Worm (Caenorhabditis elegans) whole organism, young adult: ENCODE results near the gene F09A5.2.

Source experiments
- B0019.2 ChIP-seq: fragments of 200-800 bp; sonication (Bioruptor generic); conservative IDR thresholded peaks from 2 replicates; pipeline ENCODE4 v1.3.6; 2022; ENCODE audit warnings: missing genetic modification reagents, missing genetic modification characterization, missing compliant biosample characterization
- B0336.3 ChIP-seq: fragments of 200-800 bp; sonication (Bioruptor generic); IDR thresholded peaks from 2 replicates; pipeline ENCODE4 v1.3.6; 2022; ENCODE audit warnings: missing genetic modification characterization, missing compliant biosample characterization
- C06A6.2 ChIP-seq: fragments of 200-800 bp; sonication (Bioruptor generic); conservative IDR thresholded peaks from 2 replicates; pipeline ENCODE4 v1.3.6; 2022; ENCODE audit warnings: missing genetic modification characterization, missing compliant biosample characterization
- F22D6.2 ChIP-seq: sonication (generic microtip); optimal IDR thresholded peaks from 2 replicates; lab custom pipeline; 2016; ENCODE audit warnings: mild to moderate bottlenecking, missing genetic modification characterization, missing compliant biosample characterization
- F33H1.4 ChIP-seq: fragments of 200-800 bp; sonication (Bioruptor generic); IDR thresholded peaks from 2 replicates; pipeline ENCODE4 v1.3.6; 2022; ENCODE audit warnings: missing genetic modification reagents, missing genetic modification characterization, missing compliant biosample characterization
- F39B2.1 ChIP-seq: fragments of 200-800 bp; sonication (Bioruptor generic); IDR thresholded peaks from 2 replicates; pipeline ENCODE4 v1.3.6; 2022; ENCODE audit warnings: missing genetic modification reagents, missing genetic modification characterization, missing compliant biosample characterization
- K11D2.4 ChIP-seq: fragments of 200-800 bp; sonication (Bioruptor generic); IDR thresholded peaks from 2 replicates; pipeline ENCODE4 v1.3.6; 2022; ENCODE audit warnings: missing genetic modification reagents, missing genetic modification characterization, missing compliant biosample characterization
- Y56A3A.18 ChIP-seq: fragments of 200-800 bp; sonication (Bioruptor generic); IDR thresholded peaks from 2 replicates; pipeline ENCODE4 v1.3.6; 2022; ENCODE audit warnings: missing genetic modification reagents, missing genetic modification characterization, missing compliant biosample characterization
- Y95B8A.8 ChIP-seq: fragments of 200-800 bp; sonication (Bioruptor generic); IDR thresholded peaks from 2 replicates; pipeline ENCODE4 v1.3.6; 2022; ENCODE audit warnings: missing genetic modification reagents, missing genetic modification characterization, missing compliant biosample characterization
- ZK185.1 ChIP-seq: sonication (generic microtip); optimal IDR thresholded peaks from 2 replicates; lab custom pipeline; 2016; ENCODE audit warnings: mild to moderate bottlenecking, missing genetic modification characterization, missing compliant biosample characterization; ENCODE audit not compliant: poor library complexity, severe bottlenecking
- akir-1 ChIP-seq: fragments of 200-800 bp; sonication (Bioruptor generic); optimal IDR thresholded peaks from 2 replicates; lab custom pipeline; 2018; ENCODE audit warnings: mild to moderate bottlenecking, missing genetic modification characterization, moderate library complexity, missing compliant biosample characterization
- ama-1 ChIP-seq, 3 experiments: fragments of 150-350 bp in 1 of 3; sonication (generic microtip) in 2 of 3; optimal IDR thresholded peaks; 2 replicates each; lab custom pipeline; 2014 to 2018; ENCODE audit warnings: missing biosample characterization in 2 of 3, missing genetic modification characterization in 2 of 3, missing genetic modification reagents in 2 of 3
- aptf-2 ChIP-seq: fragments of 200-800 bp; sonication (Bioruptor generic); conservative IDR thresholded peaks from 2 replicates; pipeline ENCODE4 v1.3.6; 2022; ENCODE audit warnings: missing genetic modification reagents, missing genetic modification characterization, missing compliant biosample characterization
- attf-3 ChIP-seq: fragments of 200-800 bp; sonication (Bioruptor generic); conservative IDR thresholded peaks from 2 replicates; pipeline ENCODE4 v1.3.6; 2022; ENCODE audit warnings: missing genetic modification reagents, missing genetic modification characterization, missing compliant biosample characterization
- attf-5 ChIP-seq: fragments of 200-800 bp; sonication (Bioruptor generic); optimal IDR thresholded peaks from 2 replicates; lab custom pipeline; 2018; ENCODE audit warnings: mild to moderate bottlenecking, missing genetic modification characterization, missing compliant biosample characterization
- cebp-1 ChIP-seq, 2 experiments: fragments of 200-800 bp in 1 of 2; sonication (Bioruptor generic) in 1 of 2; sonication (generic microtip) in 1 of 2; IDR thresholded peaks in 1 of 2; optimal IDR thresholded peaks in 1 of 2; 2 replicates each; pipeline versions ENCODE4 v1.3.6 to Lab custom; 2017 to 2022; ENCODE audit warnings: missing compliant biosample characterization in 2 of 2, missing genetic modification characterization in 2 of 2, mild to moderate bottlenecking in 1 of 2, missing genetic modification reagents in 1 of 2, moderate library complexity in 1 of 2
- cebp-2 ChIP-seq: fragments of 200-800 bp; sonication (Bioruptor generic); IDR thresholded peaks from 2 replicates; pipeline ENCODE4 v1.3.6; 2022; ENCODE audit warnings: missing genetic modification characterization, missing compliant biosample characterization
- ceh-58 ChIP-seq: fragments of 200-800 bp; sonication (Bioruptor generic); IDR thresholded peaks from 2 replicates; pipeline ENCODE4 v1.3.6; 2022; ENCODE audit warnings: missing genetic modification characterization, missing compliant biosample characterization
- dpff-1 ChIP-seq: sonication (generic microtip); optimal IDR thresholded peaks from 2 replicates; lab custom pipeline; 2017; ENCODE audit warnings: mild to moderate bottlenecking, missing genetic modification characterization, missing compliant biosample characterization
- efl-1 ChIP-seq: fragments of 150-350 bp; optimal IDR thresholded peaks from 2 replicates; lab custom pipeline; 2014; ENCODE audit warnings: missing biosample characterization, missing genetic modification reagents, missing genetic modification characterization
- hlh-26 ChIP-seq: fragments of 200-800 bp; sonication (Bioruptor generic); conservative IDR thresholded peaks from 2 replicates; pipeline ENCODE4 v1.3.6; 2022; ENCODE audit warnings: missing genetic modification reagents, missing genetic modification characterization, missing compliant biosample characterization
- hmg-20 ChIP-seq: fragments of 200-800 bp; sonication (Bioruptor generic); IDR thresholded peaks from 2 replicates; pipeline ENCODE4 v1.3.6; 2022; ENCODE audit warnings: missing genetic modification reagents, missing genetic modification characterization, missing compliant biosample characterization
- lag-1 ChIP-seq: fragments of 200-800 bp; sonication (Bioruptor generic); IDR thresholded peaks from 2 replicates; pipeline ENCODE4 v1.3.6; 2022; ENCODE audit warnings: missing genetic modification reagents, missing genetic modification characterization, missing compliant biosample characterization
- let-526 ChIP-seq: fragments of 200-800 bp; sonication (Bioruptor generic); IDR thresholded peaks from 2 replicates; pipeline ENCODE4 v1.3.6; 2022; ENCODE audit warnings: missing genetic modification reagents, missing genetic modification characterization, missing compliant biosample characterization
- madf-10 ChIP-seq: sonication (generic microtip); optimal IDR thresholded peaks from 2 replicates; lab custom pipeline; 2016; ENCODE audit warnings: mild to moderate bottlenecking, missing genetic modification characterization, missing compliant biosample characterization
- mcd-1 ChIP-seq: fragments of 200-800 bp; sonication (Bioruptor generic); IDR thresholded peaks from 2 replicates; pipeline ENCODE4 v1.3.6; 2022; ENCODE audit warnings: missing genetic modification reagents, missing genetic modification characterization, missing compliant biosample characterization
- mes-4 ChIP-seq: sonication (generic microtip); optimal IDR thresholded peaks from 2 replicates; lab custom pipeline; 2016; ENCODE audit warnings: missing genotype, missing genetic modification characterization, missing compliant biosample characterization
- mxl-1 ChIP-seq: sonication (generic microtip); optimal IDR thresholded peaks from 2 replicates; lab custom pipeline; 2016; ENCODE audit warnings: missing genetic modification characterization, missing compliant biosample characterization
- nhr-120 ChIP-seq: fragments of 200-800 bp; sonication (Bioruptor generic); IDR thresholded peaks from 2 replicates; pipeline ENCODE4 v1.3.6; 2022; ENCODE audit warnings: missing genetic modification characterization, missing compliant biosample characterization
- nhr-179 ChIP-seq: sonication (generic microtip); optimal IDR thresholded peaks from 2 replicates; lab custom pipeline; 2016; ENCODE audit warnings: mild to moderate bottlenecking, missing genetic modification characterization, missing compliant biosample characterization
- nhr-80 ChIP-seq: sonication (generic microtip); optimal IDR thresholded peaks from 2 replicates; lab custom pipeline; 2016; ENCODE audit warnings: missing genetic modification characterization, missing compliant biosample characterization
- rcor-1 ChIP-seq: fragments of 200-800 bp; sonication (Bioruptor generic); IDR thresholded peaks from 2 replicates; pipeline ENCODE4 v1.3.6; 2022; ENCODE audit warnings: missing genetic modification reagents, missing genetic modification characterization, missing compliant biosample characterization
- rpc-1 ChIP-seq, 2 experiments: fragments of 150-350 bp in 1 of 2; sonication (generic microtip) in 1 of 2; optimal IDR thresholded peaks; 2 replicates each; lab custom pipeline; 2014 to 2018; ENCODE audit warnings: missing biosample characterization in 1 of 2, missing genetic modification characterization in 1 of 2, missing genetic modification reagents in 1 of 2, missing genotype in 1 of 2
- sdz-38 ChIP-seq: sonication (generic microtip); optimal IDR thresholded peaks from 2 replicates; lab custom pipeline; 2016; ENCODE audit warnings: missing genotype, missing genetic modification characterization, missing compliant biosample characterization
- sea-2 ChIP-seq: fragments of 200-800 bp; sonication (Bioruptor generic); IDR thresholded peaks from 2 replicates; pipeline ENCODE4 v1.3.6; 2022; ENCODE audit warnings: missing genetic modification characterization, missing compliant biosample characterization
- snpc-1.3 ChIP-seq: sonication (generic microtip); optimal IDR thresholded peaks from 2 replicates; lab custom pipeline; 2017; ENCODE audit warnings: missing genetic modification characterization, mild to moderate bottlenecking, missing compliant biosample characterization, antibody characterized with exemption, moderate library complexity, missing genotype, missing genetic modification reagents; ENCODE audit not compliant: insufficient read depth
- snpc-4 ChIP-seq, 5 experiments: fragments of 150-350 bp in 1 of 5; sonication (generic microtip) in 4 of 5; optimal IDR thresholded peaks; 2 replicates each; lab custom pipeline; 2014 to 2018; ENCODE audit warnings: missing genetic modification characterization in 5 of 5, missing biosample characterization in 3 of 5, antibody characterized with exemption in 2 of 5, mild to moderate bottlenecking in 2 of 5, missing compliant biosample characterization in 2 of 5, missing genotype in 2 of 5, moderate library complexity in 2 of 5, missing genetic modification reagents in 1 of 5
- tbx-9 ChIP-seq: sonication (generic microtip); optimal IDR thresholded peaks from 2 replicates; lab custom pipeline; 2016; ENCODE audit warnings: borderline replicate concordance, missing genetic modification characterization, inconsistent platforms, missing compliant biosample characterization
- zfh-2 ChIP-seq: fragments of 200-800 bp; sonication (Bioruptor generic); conservative IDR thresholded peaks from 2 replicates; pipeline ENCODE4 v1.3.6; 2022; ENCODE audit warnings: missing genetic modification reagents, missing genetic modification characterization, missing compliant biosample characterization
- zim-3 ChIP-seq: sonication (generic microtip); optimal IDR thresholded peaks from 2 replicates; lab custom pipeline; 2017; ENCODE audit warnings: mild to moderate bottlenecking, missing genetic modification characterization, moderate library complexity, missing compliant biosample characterization
- ztf-18 ChIP-seq: sonication (generic microtip); optimal IDR thresholded peaks from 2 replicates; lab custom pipeline; 2016; ENCODE audit warnings: missing genotype, mild to moderate bottlenecking, missing genetic modification characterization, missing compliant biosample characterization
- ztf-25 ChIP-seq: fragments of 200-800 bp; sonication (Bioruptor generic); IDR thresholded peaks from 2 replicates; pipeline ENCODE4 v1.3.6; 2022; ENCODE audit warnings: missing genetic modification reagents, missing genetic modification characterization, missing compliant biosample characterization
- ztf-26 ChIP-seq: sonication (generic microtip); optimal IDR thresholded peaks from 2 replicates; lab custom pipeline; 2017; ENCODE audit warnings: missing genetic modification characterization, missing compliant biosample characterization
- ztf-6 ChIP-seq: fragments of 200-800 bp; sonication (Bioruptor generic); IDR thresholded peaks from 2 replicates; pipeline ENCODE4 v1.3.6; 2022; ENCODE audit warnings: missing genetic modification reagents, missing genetic modification characterization, missing compliant biosample characterization

The F09A5.2 gene

DNA sequence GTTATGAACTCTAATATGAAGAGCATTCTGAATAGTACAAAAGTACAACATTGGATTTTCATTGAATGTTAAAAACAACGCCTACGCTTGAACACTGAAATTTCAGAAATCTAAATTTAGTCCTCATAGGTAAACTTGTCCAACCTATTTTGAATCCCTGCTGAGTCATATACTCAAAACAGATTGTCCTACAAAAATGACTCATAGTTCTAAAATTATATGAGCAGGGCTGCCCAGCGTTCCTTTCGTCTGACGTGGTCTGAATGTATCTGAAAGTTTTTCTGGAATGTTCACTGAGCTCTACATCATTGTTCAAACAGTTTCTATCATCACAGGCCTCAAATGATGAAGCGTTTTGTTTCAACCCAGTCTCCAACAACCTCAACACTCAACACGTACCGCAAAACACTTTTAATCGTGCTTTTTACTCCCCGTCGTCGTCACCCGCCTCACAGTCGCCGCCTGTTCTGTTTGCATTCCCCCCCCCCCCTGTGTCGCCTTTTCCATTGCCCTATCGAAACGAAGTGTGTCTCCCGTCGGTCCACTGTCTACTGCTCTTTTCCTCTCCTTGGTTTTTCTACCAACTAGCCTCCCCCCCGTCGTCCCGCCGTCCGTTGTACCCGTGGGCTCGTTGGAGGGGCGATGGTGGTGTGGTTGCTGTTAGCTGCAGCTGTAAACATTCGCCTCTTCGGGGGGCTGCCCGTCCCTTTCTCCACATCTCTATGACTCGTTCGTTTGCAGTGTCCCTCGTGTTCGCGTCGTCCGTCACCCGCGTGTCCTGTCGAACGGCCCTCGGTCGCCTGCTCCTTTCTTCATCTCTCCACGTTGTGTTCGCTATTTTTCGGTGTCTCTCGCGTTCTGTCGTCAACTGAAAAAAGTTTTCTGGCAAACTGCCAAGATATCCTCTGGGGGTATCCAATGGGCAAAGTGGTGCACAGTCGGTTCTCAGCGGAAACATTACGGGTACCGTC lies 9.1 kb downstream of the F09A5.2 start (continued):
- TF ChIP-seq sea-2 (GFP tag; lab: Robert Waterston, UW), result no peak
- TF ChIP-seq ZK185.1 (tag; lab: Kevin White, UChicago), result peak; percentile 2
- no peak for TF ChIP-seq aptf-2 (GFP tag; lab: Robert Waterston, UW)
- TF ChIP-seq ztf-6 (GFP tag; lab: Robert Waterston, UW), result no peak
- 0 out of 2 replicates have a peak, but pooled peaks have one; percentile 28 for TF ChIP-seq Y95B8A.8 (GFP tag; lab: Robert Waterston, UW)
- TF ChIP-seq tbx-9, result no peak
- TF ChIP-seq zim-3, result peak; percentile 55
- TF ChIP-seq snpc-1.3 (tag; lab: Kevin White, UChicago), result no peak
- TF ChIP-seq ztf-26 (tag; lab: Kevin White, UChicago), result peak; percentile 12
- no peak for TF ChIP-seq dpff-1
- no peak for TF ChIP-seq nhr-120 (GFP tag; lab: Robert Waterston, UW)
- peak; percentile 92 for TF ChIP-seq ama-1 (optimal IDR thresholded peaks at IDR 0.05; lab: Kevin White, UChicago)
- no peak for TF ChIP-seq ama-1 (GFP tag; optimal IDR thresholded peaks at IDR 0.05; lab: Kevin White, UChicago)
- no peak; the same call in 1 of the 2 replicates for TF ChIP-seq rcor-1 (GFP tag; lab: Robert Waterston, UW)
- no peak for TF ChIP-seq mxl-1 (tag; lab: Kevin White, UChicago)
- no peak; the same call in 1 of the 2 replicates for TF ChIP-seq cebp-2 (GFP tag; lab: Robert Waterston, UW)
- no peak for TF ChIP-seq ceh-58 (GFP tag; lab: Robert Waterston, UW)
- no peak for TF ChIP-seq ztf-25 (GFP tag; lab: Robert Waterston, UW)
- peak; percentile 45 for TF ChIP-seq ztf-18 (tag; lab: Kevin White, UChicago)
- TF ChIP-seq mcd-1, result peak; percentile 66
- no peak for TF ChIP-seq rpc-1 (optimal IDR thresholded peaks at IDR 0.05; lab: Kevin White, UChicago)
- no peak for TF ChIP-seq rpc-1 (tag; optimal IDR thresholded peaks at IDR 0.05; lab: Kevin White, UChicago)
- no peak for TF ChIP-seq attf-3 (GFP tag; lab: Robert Waterston, UW)
- TF ChIP-seq B0336.3 (GFP tag; lab: Robert Waterston, UW), result peak; percentile 80; the same call in 1 of the 2 replicates
- no peak for TF ChIP-seq lag-1 (GFP tag; lab: Robert Waterston, UW)
- TF ChIP-seq K11D2.4, result peak; percentile 57; the same call in 1 of the 2 replicates
- no peak for TF ChIP-seq nhr-179 (tag; lab: Kevin White, UChicago)
- TF ChIP-seq F39B2.1, result no peak
- TF ChIP-seq cebp-1 (GFP tag; IDR thresholded peaks at IDR 0.05; lab: Robert Waterston, UW), result 0 out of 2 replicates have a peak, but pooled peaks have one; percentile 16
- peak; percentile 79 for TF ChIP-seq cebp-1 (tag; optimal IDR thresholded peaks at IDR 0.05; lab: Kevin White, UChicago)
- TF ChIP-seq F22D6.2 (tag; lab: Kevin White, UChicago), result no peak
- peak; percentile 61 for TF ChIP-seq attf-5
- TF ChIP-seq mes-4, result no peak
- TF ChIP-seq akir-1 (GFP tag; lab: Kevin White, UChicago), result no peak
- TF ChIP-seq C06A6.2 (GFP tag; lab: Robert Waterston, UW), result no peak; the same call in 1 of the 2 replicates
- no peak for TF ChIP-seq hmg-20
- peak; percentile 92 for TF ChIP-seq nhr-80 (tag; lab: Kevin White, UChicago)
- peak; percentile 16 for TF ChIP-seq madf-10
- TF ChIP-seq F33H1.4 (GFP tag; lab: Robert Waterston, UW), result no peak
- peak; percentile 99 for TF ChIP-seq zfh-2 (GFP tag; lab: Robert Waterston, UW)
- no peak for TF ChIP-seq B0019.2
- TF ChIP-seq snpc-4 (GFP tag; optimal IDR thresholded peaks at IDR 0.05; lab: Kevin White, UChicago), result no peak
- TF ChIP-seq snpc-4 (tag; optimal IDR thresholded peaks at IDR 0.05; lab: Kevin White, UChicago), result peak in 3 of 4 experiments; percentile 9 to 42 (median 10)
- TF ChIP-seq efl-1 (GFP tag; lab: Kevin White, UChicago), result no peak
- TF ChIP-seq hlh-26 (GFP tag; lab: Robert Waterston, UW), result no peak
- TF ChIP-seq Y56A3A.18 (GFP tag; lab: Robert Waterston, UW), result no peak; the same call in 1 of the 2 replicates
- no peak for TF ChIP-seq sdz-38 (tag; lab: Kevin White, UChicago)
- no peak for TF ChIP-seq let-526
